Worm (Caenorhabditis elegans): ENCODE data around the gene K02F6.4.

- no peak for TF ChIP-seq him-1 (tag; optimal IDR thresholded peaks at IDR 0.05)
- no peak for TF ChIP-seq dao-5 (tag; optimal IDR thresholded peaks at IDR 0.05)
- no peak for TF ChIP-seq W03F9.2 (tag; optimal IDR thresholded peaks at IDR 0.05)
These were observed 16.3 kb upstream of the K02F6.4 start, which contains the start of gene bath-13 for ce11 chrII:2521960-2522359.

Measured in whole organism, L4/young adult.